Worm (Caenorhabditis elegans): ENCODE measurements around the gene C09F5.3.

DNA sequence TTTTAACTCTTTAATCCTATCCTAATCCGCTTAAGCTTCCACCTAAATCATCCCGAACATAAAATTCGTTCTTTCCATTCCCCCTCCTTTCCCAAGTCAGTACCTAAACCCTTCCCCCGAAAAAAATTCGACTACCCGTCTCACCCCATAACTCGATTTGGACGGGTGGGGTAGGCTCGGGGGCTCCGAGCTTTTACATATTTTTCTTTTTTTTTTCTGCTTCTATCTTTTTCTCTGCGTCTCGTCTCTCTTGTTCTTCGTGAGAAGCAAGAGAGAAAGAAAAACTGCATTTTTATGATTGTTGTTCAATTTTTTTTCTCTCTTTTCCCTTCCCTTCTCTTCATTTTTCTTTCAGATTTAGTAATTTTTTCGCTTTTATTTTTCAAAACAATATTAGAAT is 10.3 kb upstream of the C09F5.3 start:
- TF ChIP-seq cey-2 (tag; optimal IDR thresholded peaks at IDR 0.05; ENCODE audit: borderline replicate concordance, insufficient read depth), result no peak
- no peak for TF ChIP-seq snpc-4 (tag; optimal IDR thresholded peaks at IDR 0.05)
- no peak for TF ChIP-seq ceh-20 (GFP tag; IDR thresholded peaks at IDR 0.05)
- no peak for TF ChIP-seq lin-39 (tag; optimal IDR thresholded peaks at IDR 0.05)
- no peak for TF ChIP-seq nhr-11 (tag; optimal IDR thresholded peaks at IDR 0.05)
